Worm (Caenorhabditis elegans) whole organism, L4 larva: ENCODE data around the gene mrpl-18.

ENCODE experiments used
- D1046.2 ChIP-seq: fragments of 200-800 bp; sonication (Bioruptor generic); IDR thresholded peaks from 2 replicates; pipeline ENCODE4 v1.3.6; 2022; ENCODE audit warnings: missing genetic modification characterization, missing compliant biosample characterization
- F49E8.2 ChIP-seq: sonication (generic microtip); optimal IDR thresholded peaks from 2 replicates; lab custom pipeline; 2016; ENCODE audit warnings: missing compliant biosample characterization, mild to moderate bottlenecking, missing genetic modification characterization, borderline replicate concordance
- R02D3.7 ChIP-seq: fragments of 150-350 bp; sonication (generic microtip); optimal IDR thresholded peaks from 3 replicates; lab custom pipeline; 2014; ENCODE audit warnings: missing biosample characterization, missing genetic modification characterization
- T26A8.4 ChIP-seq: fragments of 200-800 bp; sonication (Bioruptor generic); IDR thresholded peaks from 2 replicates; pipeline ENCODE4 v1.3.6; 2022; ENCODE audit warnings: missing genetic modification characterization, missing compliant biosample characterization
- Y105C5A.15 ChIP-seq: fragments of 200-800 bp; sonication (Bioruptor generic); IDR thresholded peaks from 2 replicates; pipeline ENCODE4 v1.3.6; 2022; ENCODE audit warnings: missing genetic modification characterization, missing compliant biosample characterization
- Y48G9A.11 ChIP-seq: fragments of 200-800 bp; sonication (Bioruptor generic); IDR thresholded peaks from 2 replicates; pipeline ENCODE4 v1.3.6; 2022; ENCODE audit warnings: missing genetic modification reagents, missing genetic modification characterization, missing compliant biosample characterization
- Y5F2A.4 ChIP-seq: fragments of 200-800 bp; sonication (Bioruptor generic); optimal IDR thresholded peaks from 2 replicates; lab custom pipeline; 2018; ENCODE audit warnings: mild to moderate bottlenecking, missing genetic modification characterization, missing compliant biosample characterization
- Y75B8A.6 ChIP-seq: fragments of 200-800 bp; sonication (Bioruptor generic); IDR thresholded peaks from 2 replicates; pipeline ENCODE4 v1.3.6; 2022; ENCODE audit warnings: missing genetic modification reagents, missing genetic modification characterization, missing compliant biosample characterization
- aha-1 ChIP-seq: fragments of 150-350 bp; peaks from one replicate; lab custom pipeline; 2014; ENCODE audit warnings: missing biosample characterization, missing genetic modification characterization
- arid-1 ChIP-seq: fragments of 200-800 bp; sonication (Bioruptor generic); conservative IDR thresholded peaks from 2 replicates; pipeline ENCODE4 v1.3.6; 2022; ENCODE audit warnings: missing genetic modification reagents, missing genetic modification characterization, missing compliant biosample characterization
- ceh-20 ChIP-seq: fragments of 200-800 bp; sonication (Bioruptor generic); IDR thresholded peaks from 2 replicates; pipeline ENCODE4 v1.3.6; 2022; ENCODE audit warnings: missing genetic modification reagents, missing genetic modification characterization, missing compliant biosample characterization
- ceh-28 ChIP-seq: fragments of 150-350 bp; optimal IDR thresholded peaks from 2 replicates; lab custom pipeline; 2014; ENCODE audit warnings: missing biosample characterization, missing genetic modification reagents, missing genetic modification characterization
- ceh-32 ChIP-seq: sonication (generic microtip); optimal IDR thresholded peaks from 2 replicates; lab custom pipeline; 2016; ENCODE audit warnings: mild to moderate bottlenecking, missing genetic modification characterization, missing compliant biosample characterization; ENCODE audit not compliant: poor library complexity
- daf-16 ChIP-seq, 3 experiments: sonication (generic microtip); optimal IDR thresholded peaks; 2 replicates each; lab custom pipeline; 2016 to 2017; ENCODE audit warnings: missing genetic modification characterization in 3 of 3, missing genetic modification reagents in 3 of 3, mild to moderate bottlenecking in 2 of 3, missing compliant biosample characterization in 2 of 3, missing biosample characterization in 1 of 3, moderate library complexity in 1 of 3
- daf-19 ChIP-seq: fragments of 200-800 bp; sonication (Bioruptor generic); conservative IDR thresholded peaks from 2 replicates; pipeline ENCODE4 v1.3.6; 2022; ENCODE audit warnings: missing genetic modification characterization, missing compliant biosample characterization
- daf-8 ChIP-seq: fragments of 200-800 bp; sonication (Bioruptor generic); IDR thresholded peaks from 2 replicates; pipeline ENCODE4 v1.3.6; 2022; ENCODE audit warnings: missing genetic modification characterization, missing compliant biosample characterization
- dmd-6 ChIP-seq: fragments of 200-800 bp; sonication (Bioruptor generic); IDR thresholded peaks from 2 replicates; pipeline ENCODE4 v1.3.6; 2022; ENCODE audit warnings: missing genetic modification reagents, missing genetic modification characterization, missing compliant biosample characterization
- dmd-9 ChIP-seq: fragments of 200-800 bp; sonication (Bioruptor generic); IDR thresholded peaks from 2 replicates; pipeline ENCODE4 v1.3.6; 2022; ENCODE audit warnings: missing genetic modification reagents, missing genetic modification characterization, missing compliant biosample characterization
- duxl-1 ChIP-seq: sonication (generic microtip); optimal IDR thresholded peaks from 2 replicates; lab custom pipeline; 2016; ENCODE audit warnings: mild to moderate bottlenecking, missing genetic modification characterization, moderate library complexity, missing compliant biosample characterization; ENCODE audit not compliant: poor library complexity
- dve-1 ChIP-seq: sonication (generic microtip); optimal IDR thresholded peaks from 2 replicates; lab custom pipeline; 2017; ENCODE audit warnings: antibody characterized with exemption, mild to moderate bottlenecking, missing genetic modification characterization, missing compliant biosample characterization; ENCODE audit not compliant: insufficient read depth
- egl-27 ChIP-seq: sonication (generic microtip); optimal IDR thresholded peaks from 3 replicates; lab custom pipeline; 2017; ENCODE audit warnings: missing biosample characterization, missing genetic modification reagents, missing genetic modification characterization
- egl-43 ChIP-seq: fragments of 200-800 bp; sonication (Bioruptor generic); IDR thresholded peaks from 2 replicates; pipeline ENCODE4 v1.3.6; 2022; ENCODE audit warnings: missing genetic modification reagents, missing genetic modification characterization, missing compliant biosample characterization
- fkh-10 ChIP-seq: fragments of 150-350 bp; optimal IDR thresholded peaks from 2 replicates; lab custom pipeline; 2014; ENCODE audit warnings: missing biosample characterization, missing genetic modification reagents, missing genetic modification characterization
- fos-1 ChIP-seq: fragments of 150-350 bp; optimal IDR thresholded peaks from 2 replicates; lab custom pipeline; 2014; ENCODE audit warnings: missing biosample characterization, missing genetic modification characterization
- gei-8 ChIP-seq: fragments of 200-800 bp; sonication (Bioruptor generic); optimal IDR thresholded peaks from 2 replicates; lab custom pipeline; 2018; ENCODE audit warnings: mild to moderate bottlenecking, missing genetic modification characterization, missing compliant biosample characterization
- hif-1 ChIP-seq, 2 experiments: sonication (generic microtip); optimal IDR thresholded peaks; 2 replicates each; lab custom pipeline; 2016 to 2017; ENCODE audit warnings: missing compliant biosample characterization in 2 of 2, missing genetic modification characterization in 2 of 2, missing genetic modification reagents in 2 of 2, missing genotype in 2 of 2, mild to moderate bottlenecking in 1 of 2
- lim-7 ChIP-seq: fragments of 200-800 bp; sonication (Bioruptor generic); IDR thresholded peaks from 2 replicates; pipeline ENCODE4 v1.3.6; 2022; ENCODE audit warnings: missing genetic modification characterization, missing compliant biosample characterization
- lin-1 ChIP-seq: fragments of 200-800 bp; sonication (Bioruptor generic); IDR thresholded peaks from 2 replicates; pipeline ENCODE4 v1.3.6; 2022; ENCODE audit warnings: missing genetic modification reagents, missing genetic modification characterization, missing compliant biosample characterization
- lin-39 ChIP-seq: fragments of 150-350 bp; optimal IDR thresholded peaks from 2 replicates; lab custom pipeline; 2014; ENCODE audit warnings: missing biosample characterization, missing genetic modification reagents, missing genetic modification characterization
- mdt-29 ChIP-seq: fragments of 200-800 bp; sonication (Bioruptor generic); IDR thresholded peaks from 2 replicates; pipeline ENCODE4 v1.3.6; 2022; ENCODE audit warnings: missing genetic modification reagents, missing genetic modification characterization, missing compliant biosample characterization
- mes-2 ChIP-seq: sonication (generic microtip); optimal IDR thresholded peaks from 2 replicates; lab custom pipeline; 2016; ENCODE audit warnings: missing genotype, mild to moderate bottlenecking, missing genetic modification characterization, missing compliant biosample characterization; ENCODE audit not compliant: poor library complexity, severe bottlenecking
- nhr-102 ChIP-seq: sonication (generic microtip); optimal IDR thresholded peaks from 2 replicates; lab custom pipeline; 2016; ENCODE audit warnings: mild to moderate bottlenecking, missing genetic modification characterization, moderate library complexity, missing compliant biosample characterization
- nhr-28 ChIP-seq: fragments of 150-350 bp; optimal IDR thresholded peaks from 2 replicates; lab custom pipeline; 2014; ENCODE audit warnings: missing biosample characterization, missing genetic modification characterization
- nhr-41 ChIP-seq: fragments of 200-800 bp; sonication (Bioruptor generic); IDR thresholded peaks from 2 replicates; pipeline ENCODE4 v1.3.6; 2022; ENCODE audit warnings: missing genetic modification reagents, missing genetic modification characterization, missing compliant biosample characterization
- nhr-42 ChIP-seq: fragments of 200-800 bp; sonication (Bioruptor generic); IDR thresholded peaks from 2 replicates; pipeline ENCODE4 v1.3.6; 2022; ENCODE audit warnings: missing genetic modification characterization, missing compliant biosample characterization
- nhr-48 ChIP-seq: sonication (generic microtip); optimal IDR thresholded peaks from 2 replicates; lab custom pipeline; 2016; ENCODE audit warnings: mild to moderate bottlenecking, missing genetic modification characterization, missing compliant biosample characterization
- nhr-77 ChIP-seq: fragments of 150-350 bp; optimal IDR thresholded peaks from 2 replicates; lab custom pipeline; 2014; ENCODE audit warnings: missing biosample characterization, missing genetic modification characterization
- pha-4 ChIP-seq, 2 experiments: fragments of 150-350 bp in 1 of 2; fragments of 200-800 bp in 1 of 2; sonication (Bioruptor generic) in 1 of 2; IDR thresholded peaks in 1 of 2; optimal IDR thresholded peaks in 1 of 2; 2 replicates each; pipeline versions ENCODE4 v1.3.6 to Lab custom; 2014 to 2022; ENCODE audit warnings: missing genetic modification characterization in 2 of 2, missing genetic modification reagents in 2 of 2, missing biosample characterization in 1 of 2, missing compliant biosample characterization in 1 of 2
- rbr-2 ChIP-seq: sonication (generic microtip); optimal IDR thresholded peaks from 2 replicates; lab custom pipeline; 2016; ENCODE audit warnings: missing genotype, missing genetic modification characterization, missing compliant biosample characterization
- skn-1 ChIP-seq: fragments of 150-350 bp; optimal IDR thresholded peaks from 2 replicates; lab custom pipeline; 2014; ENCODE audit warnings: missing biosample characterization, missing genetic modification characterization
- spr-1 ChIP-seq: sonication (generic microtip); optimal IDR thresholded peaks from 2 replicates; lab custom pipeline; 2016; ENCODE audit warnings: mild to moderate bottlenecking, missing genetic modification characterization, missing compliant biosample characterization
- spr-3 ChIP-seq: fragments of 200-800 bp; sonication (Bioruptor generic); optimal IDR thresholded peaks from 2 replicates; lab custom pipeline; 2018; ENCODE audit warnings: mild to moderate bottlenecking, missing genetic modification characterization, missing compliant biosample characterization
- unc-130 ChIP-seq: sonication (generic microtip); optimal IDR thresholded peaks from 2 replicates; lab custom pipeline; 2016; ENCODE audit warnings: missing genetic modification reagents, missing genetic modification characterization, missing compliant biosample characterization
- unc-62 ChIP-seq, 3 experiments: fragments of 150-350 bp in 1 of 3; sonication (generic microtip); optimal IDR thresholded peaks in 2 of 3; peaks in 1 of 3; 1 replicate in 1 of 3; 2 replicates in 2 of 3; lab custom pipeline; 2014 to 2017; ENCODE audit warnings: missing biosample characterization in 3 of 3, missing genetic modification characterization in 3 of 3, missing genetic modification reagents in 3 of 3, missing genotype in 1 of 3
- vab-7 ChIP-seq: fragments of 200-800 bp; sonication (Bioruptor generic); IDR thresholded peaks from 2 replicates; pipeline ENCODE4 v1.3.6; 2022; ENCODE audit warnings: missing genetic modification reagents, missing genetic modification characterization, missing compliant biosample characterization
- zag-1 ChIP-seq: fragments of 150-350 bp; optimal IDR thresholded peaks from 2 replicates; lab custom pipeline; 2014; ENCODE audit warnings: missing biosample characterization, missing genetic modification characterization
- zip-11 ChIP-seq: fragments of 200-800 bp; sonication (Bioruptor generic); IDR thresholded peaks from 2 replicates; pipeline ENCODE4 v1.3.6; 2022; ENCODE audit warnings: missing genetic modification characterization, missing compliant biosample characterization

Gene mrpl-18

DNA sequence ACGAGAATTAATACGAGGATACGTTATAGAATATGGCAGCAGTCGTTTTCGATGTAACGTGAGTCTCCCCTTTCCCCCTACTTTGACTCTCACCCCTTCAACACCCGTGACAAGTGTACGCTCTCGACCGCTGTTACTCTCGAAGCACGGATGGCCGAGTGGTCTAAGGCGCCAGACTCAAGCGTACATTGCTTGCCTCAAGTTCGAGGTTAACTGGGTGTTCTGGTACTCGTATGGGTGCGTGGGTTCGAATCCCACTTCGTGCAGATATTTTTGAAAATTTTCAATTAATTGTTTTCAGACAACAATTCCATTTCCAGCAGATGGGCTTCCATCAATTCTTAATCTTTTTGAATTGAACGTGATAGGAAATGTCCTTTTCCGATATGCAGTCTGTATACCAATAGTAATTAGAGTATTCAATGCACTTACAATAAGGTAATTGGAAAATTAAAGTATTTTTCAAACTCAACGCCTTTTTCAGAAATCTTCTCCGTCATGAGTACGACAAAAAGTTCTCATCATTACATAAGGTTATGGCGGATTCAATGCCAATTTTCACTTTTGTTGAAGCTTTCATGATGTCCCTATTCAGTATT lies 35.3 kb upstream of the mrpl-18 start (continued):
- TF ChIP-seq nhr-28 (tag; lab: Kevin White, UChicago): peak; percentile 33
- peak; percentile 51 for TF ChIP-seq spr-1
- TF ChIP-seq Y105C5A.15 (GFP tag; lab: Robert Waterston, UW): peak; percentile 78; the same call in 1 of the 2 replicates
- peak; percentile 73; the same call in 1 of the 2 replicates for TF ChIP-seq pha-4 (GFP tag; IDR thresholded peaks at IDR 0.05; lab: Robert Waterston, UW)
- no peak for TF ChIP-seq pha-4 (tag; optimal IDR thresholded peaks at IDR 0.05; lab: Kevin White, UChicago)
- TF ChIP-seq ceh-20 (GFP tag; lab: Robert Waterston, UW): peak; percentile 85
- peak; percentile 49 for TF ChIP-seq nhr-48 (tag; lab: Kevin White, UChicago)
- peak; percentile 86 for TF ChIP-seq mes-2 (tag; lab: Kevin White, UChicago)
- peak; percentile 42; the same call in 1 of the 2 replicates for TF ChIP-seq daf-19 (GFP tag; lab: Robert Waterston, UW)
- peak; percentile 58 for TF ChIP-seq dve-1
- TF ChIP-seq egl-27: no peak
- no peak for TF ChIP-seq lin-39 (tag; lab: Kevin White, UChicago)
- peak; percentile 64 for TF ChIP-seq unc-130
- peak; percentile 74 for TF ChIP-seq dmd-6 (GFP tag; lab: Robert Waterston, UW)
- no peak for TF ChIP-seq Y5F2A.4 (GFP tag; lab: Kevin White, UChicago)
- TF ChIP-seq zip-11 (GFP tag; lab: Robert Waterston, UW): 0 out of 2 replicates have a peak, but pooled peaks have one; percentile 45
- peak; percentile 97 for TF ChIP-seq gei-8 (GFP tag; lab: Kevin White, UChicago)
- no peak for TF ChIP-seq ceh-28 (tag; lab: Kevin White, UChicago)
- TF ChIP-seq hif-1 (tag; optimal IDR thresholded peaks at IDR 0.05; lab: Kevin White, UChicago): peak in 1 of 2 experiments; percentile 31
- peak; percentile 60 for TF ChIP-seq spr-3 (GFP tag; lab: Kevin White, UChicago)
- peak; percentile 68; the same call in 1 of the 2 replicates for TF ChIP-seq mdt-29
- TF ChIP-seq nhr-41: peak; percentile 54; the same call in 1 of the 2 replicates
- TF ChIP-seq daf-16 (GFP tag; optimal IDR thresholded peaks at IDR 0.05; lab: Kevin White, UChicago): peak; percentile 35 to 72
- peak; percentile 52 for TF ChIP-seq daf-16 (tag; optimal IDR thresholded peaks at IDR 0.05; lab: Kevin White, UChicago)
- TF ChIP-seq T26A8.4: peak; percentile 76
- peak; percentile 87 for TF ChIP-seq D1046.2
- peak; percentile 71 for TF ChIP-seq nhr-42 (GFP tag; lab: Robert Waterston, UW)
- peak; percentile 62 for TF ChIP-seq nhr-77 (tag; lab: Kevin White, UChicago)
- TF ChIP-seq lin-1 (GFP tag; lab: Robert Waterston, UW): 0 out of 2 replicates have a peak, but pooled peaks have one; percentile 56
- TF ChIP-seq dmd-9 (GFP tag; lab: Robert Waterston, UW): peak; percentile 82
- no peak for TF ChIP-seq ceh-32 (tag; lab: Kevin White, UChicago)
- peak; percentile 2 for TF ChIP-seq F49E8.2 (tag; lab: Kevin White, UChicago)
- peak; percentile 82 for TF ChIP-seq duxl-1 (tag; lab: Kevin White, UChicago)
- TF ChIP-seq vab-7 (GFP tag; lab: Robert Waterston, UW): peak; percentile 79
- TF ChIP-seq R02D3.7 (tag; lab: Kevin White, UChicago): no peak
- peak; percentile 96 for TF ChIP-seq egl-43 (GFP tag; lab: Robert Waterston, UW)
- TF ChIP-seq arid-1: peak; percentile 87; the same call in 1 of the 2 replicates
- peak; percentile 9 for TF ChIP-seq fkh-10 (GFP tag; lab: Kevin White, UChicago)
- peak; percentile 72 for TF ChIP-seq rbr-2 (tag; lab: Kevin White, UChicago)

DNA sequence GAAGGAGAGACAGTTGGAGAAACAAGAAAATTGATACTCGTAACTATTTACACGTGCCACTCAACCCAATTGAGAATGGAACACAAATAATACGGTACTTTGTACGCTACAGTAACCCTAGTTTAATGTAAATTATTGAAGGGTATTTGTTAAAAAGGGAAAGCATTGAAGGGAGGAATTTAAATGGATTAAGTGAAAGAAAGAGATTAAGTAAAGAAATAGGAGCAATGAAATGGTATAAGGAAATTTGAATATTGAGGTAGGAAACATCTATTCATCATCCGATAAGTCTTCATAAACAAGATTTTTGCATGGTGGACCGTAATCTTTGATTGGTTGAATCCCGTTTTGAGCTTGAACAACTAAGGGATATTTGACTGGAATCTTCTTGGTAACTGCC lies 33.5 kb upstream of the mrpl-18 start:
- TF ChIP-seq zag-1 (no peak), aha-1 (tag; lab: Kevin White, UChicago) (peak; percentile 63), fos-1 (tag; lab: Kevin White, UChicago) (no peak), unc-62 (GFP tag; optimal IDR thresholded peaks at IDR 0.05 in 1 of 2; lab: Kevin White, UChicago) (peak in 1 of 2 experiments; percentile 52), unc-62 (tag; optimal IDR thresholded peaks at IDR 0.05; lab: Kevin White, UChicago) (no peak), Y48G9A.11 (no peak), ceh-20 (GFP tag; lab: Robert Waterston, UW) (no peak), Y75B8A.6 (no peak), vab-7 (GFP tag; lab: Robert Waterston, UW) (no peak), nhr-102 (tag; lab: Kevin White, UChicago) (no peak), daf-8 (GFP tag; lab: Robert Waterston, UW) (no peak), zip-11 (GFP tag; lab: Robert Waterston, UW) (no peak), lim-7 (GFP tag; lab: Robert Waterston, UW) (no peak), skn-1 (tag; lab: Kevin White, UChicago) (no peak)
